Worm (Caenorhabditis elegans) whole organism, L4/young adult: ENCODE data around the gene ZK666.1.

Experiments
- W03F9.2 ChIP-seq: fragments of 150-350 bp; optimal IDR thresholded peaks from 2 replicates; lab custom pipeline; 2014; ENCODE audit warnings: missing biosample characterization, missing genetic modification characterization
- dao-5 ChIP-seq: sonication (generic microtip); optimal IDR thresholded peaks from 2 replicates; lab custom pipeline; 2016; ENCODE audit warnings: missing genotype, missing genetic modification characterization, moderate library complexity, missing compliant biosample characterization
- him-1 ChIP-seq: sonication (generic microtip); optimal IDR thresholded peaks from 2 replicates; lab custom pipeline; 2016; ENCODE audit warnings: missing genotype, missing genetic modification reagents, missing genetic modification characterization, missing compliant biosample characterization

ZK666.1 gene

DNA sequence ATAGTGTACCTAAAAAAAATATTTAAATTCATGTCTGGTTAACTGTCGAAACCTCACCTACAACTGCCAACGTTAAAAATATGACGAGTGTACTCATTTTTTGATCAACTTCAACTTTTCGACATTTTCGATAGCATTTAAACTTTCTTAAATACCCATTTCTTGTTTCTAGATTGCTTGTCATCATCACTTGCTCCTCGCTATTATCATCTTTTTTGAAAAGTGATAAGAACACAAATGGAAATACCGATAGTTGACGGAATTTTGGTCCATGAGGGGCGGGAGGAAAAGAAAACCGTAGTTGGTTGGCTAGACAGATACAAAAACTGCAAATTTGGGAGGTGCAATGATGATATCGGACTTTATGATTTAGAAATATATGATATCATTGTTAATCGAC lies 988 bp downstream of the ZK666.1 start, which contains the start of gene clec-143:
clec-143 (minus strand) TSS at position 139 of the 400 bp plus-strand sequence.
- no peak for TF ChIP-seq him-1
- TF ChIP-seq dao-5: no peak

DNA sequence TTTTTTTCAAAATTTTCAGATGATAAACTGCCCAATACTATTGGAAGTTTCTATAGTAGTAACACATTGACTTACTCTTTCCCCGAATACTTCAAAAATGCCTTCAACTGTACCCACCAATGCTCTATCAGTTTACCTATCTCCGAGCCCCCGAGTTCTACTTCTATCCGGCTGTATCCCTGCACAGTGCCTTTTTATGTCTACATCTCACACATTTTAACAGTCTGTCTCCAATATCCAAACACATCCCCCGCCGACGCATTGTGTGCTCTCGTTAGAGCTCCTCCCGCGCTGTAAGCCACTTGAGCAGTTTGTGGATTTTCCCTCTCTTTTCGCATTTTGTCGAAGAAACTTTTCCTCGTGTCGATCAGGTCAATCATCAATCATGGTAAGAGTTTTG lies 4.6 kb downstream of the ZK666.1 start, which contains the start of gene tnc-2:
tnc-2 (plus strand) TSS at position 301 of the 400 bp plus-strand sequence.
- no peak for TF ChIP-seq W03F9.2 (tag; lab: Kevin White, UChicago)
- TF ChIP-seq him-1: no peak
- TF ChIP-seq dao-5: no peak

DNA sequence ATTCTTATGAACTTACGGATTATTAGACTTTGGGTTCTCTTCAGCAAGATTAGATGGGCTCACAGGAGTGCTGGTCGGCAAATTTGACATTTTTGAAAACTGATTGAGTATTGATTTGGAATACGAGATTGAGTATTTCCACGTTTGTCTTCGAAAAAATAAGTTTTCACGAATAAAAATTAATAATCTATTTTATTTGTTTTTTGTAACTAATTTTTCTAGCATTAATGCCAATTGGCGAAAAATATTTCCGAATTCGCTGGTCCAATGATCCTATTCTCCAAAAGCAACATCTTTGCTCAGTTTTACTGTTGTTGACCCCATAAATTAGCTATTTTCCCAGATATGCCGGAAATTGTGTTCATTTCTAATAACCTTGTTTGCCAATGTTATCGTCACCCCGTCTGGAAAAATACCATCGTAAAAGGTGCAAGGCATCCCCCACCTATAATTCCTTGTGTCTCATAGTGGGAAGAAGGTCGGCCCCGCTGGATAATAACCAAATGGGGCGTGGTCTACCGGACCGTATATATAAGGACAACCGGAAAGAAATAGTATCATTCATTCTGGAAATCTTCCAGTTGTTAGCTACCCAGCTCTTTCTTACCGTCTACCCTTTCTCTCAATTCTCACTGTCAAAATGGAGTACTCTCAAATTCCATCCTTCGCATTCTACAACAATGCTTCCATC lies 6.8 kb downstream of the ZK666.1 start, which contains the start of the genes ZK673.6 and sdz-37:
ZK673.6 (minus strand) TSS at position 101 of the 691 bp plus-strand sequence.
sdz-37 (plus strand) TSS at position 641 of the 691 bp plus-strand sequence.
- TF ChIP-seq him-1 (no peak), W03F9.2 (tag; lab: Kevin White, UChicago) (no peak), dao-5 (no peak)

DNA sequence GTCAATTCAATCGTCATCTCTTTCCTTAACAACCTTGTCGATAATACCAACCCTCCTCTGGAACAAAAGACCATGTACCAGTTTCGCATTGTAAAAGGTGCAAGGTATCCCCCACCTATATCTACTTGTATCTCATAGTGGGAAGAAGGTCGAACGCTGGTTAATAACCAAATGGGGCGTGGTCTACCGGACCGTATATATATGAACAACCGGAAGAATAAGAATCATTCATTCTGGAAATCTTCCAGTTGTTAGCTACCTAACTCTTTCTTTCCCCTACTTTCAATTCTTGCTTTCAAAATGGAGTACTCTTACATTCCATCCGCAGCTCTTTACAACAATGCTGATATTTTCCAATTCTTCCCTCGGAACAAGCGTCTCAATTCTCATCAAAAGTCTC lies 9.9 kb downstream of the ZK666.1 start, which contains the start of gene ZK673.5:
ZK673.5 (plus strand) TSS at position 301 of the 400 bp plus-strand sequence.
- TF ChIP-seq him-1: no peak

DNA sequence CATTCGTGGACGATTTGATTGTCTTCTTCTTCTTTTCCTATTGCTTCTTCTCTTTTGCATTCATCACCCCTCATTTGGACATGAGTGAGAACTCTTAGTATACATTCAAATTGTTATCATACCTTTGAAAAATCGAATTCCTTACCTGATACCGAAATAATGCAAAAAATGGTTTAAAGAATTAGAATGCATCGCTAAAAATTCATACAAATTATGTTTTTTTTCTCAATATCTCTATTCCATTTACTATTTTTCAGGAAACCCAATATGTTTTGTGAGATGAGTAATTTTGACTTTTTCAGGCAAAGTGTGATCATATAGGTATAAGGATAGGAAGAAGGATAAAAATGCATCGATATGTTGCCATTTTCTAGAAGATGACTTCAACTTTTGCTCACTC lies 14.2 kb downstream of the ZK666.1 start, which contains the start of gene ZK673.11:
ZK673.11 (plus strand) TSS at position 301 of the 400 bp plus-strand sequence.
- TF ChIP-seq W03F9.2 (tag; lab: Kevin White, UChicago) (no peak), him-1 (no peak), dao-5 (no peak)

DNA sequence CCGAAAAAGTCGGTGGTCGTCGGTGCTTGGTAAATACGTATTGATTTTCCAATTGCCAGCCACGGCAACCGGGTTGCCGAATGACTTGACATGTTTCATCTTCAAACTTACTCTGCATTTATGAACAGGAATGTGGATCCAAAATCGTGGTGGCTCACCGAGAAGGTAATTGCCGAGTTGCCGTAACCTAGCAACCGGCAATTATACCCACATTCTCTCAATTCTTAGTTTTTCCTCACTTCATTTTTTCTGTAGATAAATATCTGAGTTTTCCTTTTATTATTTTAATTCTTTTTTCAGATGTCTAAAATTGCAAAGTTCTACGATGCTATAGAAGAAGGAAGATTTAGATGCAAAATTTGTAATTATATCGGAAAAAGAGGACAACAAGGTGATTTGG lies 18.5 kb downstream of the ZK666.1 start, which contains the start of gene ZK673.4:
ZK673.4 (plus strand) TSS at position 301 of the 400 bp plus-strand sequence.
- TF ChIP-seq him-1: no peak
- no peak for TF ChIP-seq W03F9.2 (tag; lab: Kevin White, UChicago)
- no peak for TF ChIP-seq dao-5

DNA sequence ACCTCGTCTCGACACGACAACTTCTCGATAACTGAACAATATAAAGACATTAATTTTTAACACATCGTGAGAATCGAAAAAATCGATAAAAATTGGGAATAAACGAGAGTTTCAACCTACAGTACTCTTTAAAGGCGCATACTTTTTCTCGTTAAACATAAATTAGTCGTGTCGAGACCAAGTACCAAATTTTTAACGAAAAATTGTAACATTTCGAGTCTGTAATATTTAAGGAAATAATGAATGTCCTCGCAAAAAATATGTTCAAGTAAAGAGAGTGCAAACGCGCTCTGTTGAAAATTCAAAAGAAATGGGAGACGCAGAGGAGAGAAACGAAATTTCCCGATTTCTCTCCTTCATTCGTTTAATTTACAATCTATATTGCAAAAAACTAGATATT lies 20.8 kb downstream of the ZK666.1 start:
- no peak for TF ChIP-seq dao-5
- no peak for TF ChIP-seq him-1
- no peak for TF ChIP-seq W03F9.2 (tag; lab: Kevin White, UChicago)

DNA sequence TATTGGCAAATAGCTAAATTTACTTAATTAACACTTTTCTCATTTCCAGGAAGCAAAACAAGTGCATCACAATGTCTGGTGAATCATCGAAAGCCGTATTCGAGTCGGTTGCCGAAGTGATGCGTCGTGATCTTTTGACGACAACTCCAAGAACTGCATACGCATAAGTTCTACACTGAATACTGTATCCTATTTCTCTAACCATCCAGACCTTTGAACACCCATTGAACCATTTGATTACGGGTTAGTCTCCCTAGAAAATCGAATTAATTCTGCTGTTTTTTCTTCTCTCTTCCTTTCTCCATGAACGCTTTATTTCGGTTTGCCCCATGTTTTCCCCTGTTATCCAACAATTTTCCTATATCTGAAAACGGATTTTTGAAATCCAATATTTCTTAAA lies 21.4 kb downstream of the ZK666.1 start, which contains the start of gene lin-56:
lin-56 (plus strand) TSS at position 301 of the 400 bp plus-strand sequence.
- TF ChIP-seq W03F9.2 (tag; lab: Kevin White, UChicago) (no peak), him-1 (no peak), dao-5 (no peak)

DNA sequence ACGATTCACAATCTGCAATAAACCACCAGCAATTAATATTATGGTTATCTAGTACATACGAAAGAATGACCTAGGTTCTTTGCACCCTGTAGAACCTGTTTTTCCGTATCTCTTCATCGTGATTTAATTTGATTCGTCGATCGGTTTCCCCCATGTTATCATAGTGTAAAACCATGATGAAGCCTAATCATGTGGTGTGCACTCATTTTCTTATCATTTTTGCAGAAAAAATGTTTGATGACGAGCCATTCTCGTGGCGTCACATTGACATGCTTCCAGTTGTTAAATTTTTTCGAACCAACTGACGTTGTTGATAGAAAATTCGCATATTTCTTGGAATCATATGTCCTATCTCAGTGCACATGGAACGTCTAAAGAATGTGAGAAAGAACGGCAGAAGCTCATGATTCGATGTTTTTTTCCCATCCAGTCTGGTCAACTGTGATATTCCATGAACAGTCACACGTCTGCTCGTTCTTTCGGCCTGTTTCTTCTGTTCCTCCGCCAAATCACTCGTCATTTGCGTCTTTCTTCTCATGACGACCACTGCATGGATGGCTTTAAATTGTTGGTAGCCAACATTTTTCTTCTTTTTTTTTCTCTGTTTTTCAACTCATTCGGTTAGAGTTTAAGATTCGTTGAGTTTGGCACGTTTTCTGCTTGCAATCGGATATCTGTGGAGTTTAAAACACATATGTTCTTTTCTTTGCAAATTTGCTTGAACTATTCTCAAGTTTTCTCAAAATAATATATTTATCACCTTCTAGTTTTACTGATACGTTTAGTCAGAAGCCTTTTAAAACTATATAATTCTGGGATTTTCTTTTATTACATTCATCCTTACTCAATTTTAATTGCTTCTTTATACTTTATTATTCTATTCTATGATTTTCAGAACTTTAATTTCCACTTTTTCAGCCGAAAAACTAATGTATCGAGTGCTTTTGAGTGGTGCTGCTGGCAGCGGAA lies 23.5 kb downstream of the ZK666.1 start, which contains the start of gene ZK673.2:
ZK673.2 (plus strand) TSS at position 919 of the 969 bp plus-strand sequence.
- TF ChIP-seq dao-5 (no peak), W03F9.2 (tag; lab: Kevin White, UChicago) (no peak), him-1 (no peak)

DNA sequence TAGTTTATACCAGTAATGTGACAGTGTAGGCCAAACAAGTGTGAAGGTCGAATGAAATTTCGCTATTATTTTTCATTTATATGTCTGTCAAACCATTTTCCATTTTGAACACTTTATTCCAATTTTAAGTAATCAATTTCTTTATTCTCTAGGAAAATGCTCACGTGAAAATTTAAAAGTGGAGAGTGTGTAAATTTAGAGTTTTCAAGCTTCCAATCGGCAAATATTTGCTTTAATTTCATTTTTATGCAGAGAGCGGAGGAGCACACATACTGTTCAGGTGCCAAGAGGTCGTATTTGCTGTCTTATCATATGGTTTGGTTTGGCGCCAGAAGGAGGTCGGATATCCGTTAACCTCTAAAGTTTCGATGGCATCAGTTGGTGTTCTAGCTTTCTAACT lies 24.3 kb downstream of the ZK666.1 start:
- TF ChIP-seq him-1 (no peak), dao-5 (no peak), W03F9.2 (tag; lab: Kevin White, UChicago) (no peak)

DNA sequence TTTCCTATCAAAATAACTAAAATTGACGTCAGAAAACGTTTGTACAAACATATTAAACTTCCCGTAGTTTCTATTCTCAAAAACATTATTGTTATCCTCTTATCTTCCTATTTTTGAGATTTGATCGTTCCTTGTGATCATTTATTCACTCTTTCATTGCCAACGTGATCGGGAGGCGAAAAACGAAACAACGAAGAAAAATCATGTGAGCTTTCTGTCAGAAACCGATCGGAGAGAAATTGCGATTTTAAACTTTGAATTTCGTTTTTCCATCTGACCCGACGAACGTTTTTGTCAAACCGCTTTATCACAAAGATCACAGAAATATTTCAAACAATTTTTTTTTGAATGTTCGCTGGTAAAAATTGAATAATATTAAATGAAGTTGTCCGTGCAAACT lies 24.8 kb downstream of the ZK666.1 start:
- TF ChIP-seq him-1 (no peak), W03F9.2 (tag; lab: Kevin White, UChicago) (peak; percentile 13)

DNA sequence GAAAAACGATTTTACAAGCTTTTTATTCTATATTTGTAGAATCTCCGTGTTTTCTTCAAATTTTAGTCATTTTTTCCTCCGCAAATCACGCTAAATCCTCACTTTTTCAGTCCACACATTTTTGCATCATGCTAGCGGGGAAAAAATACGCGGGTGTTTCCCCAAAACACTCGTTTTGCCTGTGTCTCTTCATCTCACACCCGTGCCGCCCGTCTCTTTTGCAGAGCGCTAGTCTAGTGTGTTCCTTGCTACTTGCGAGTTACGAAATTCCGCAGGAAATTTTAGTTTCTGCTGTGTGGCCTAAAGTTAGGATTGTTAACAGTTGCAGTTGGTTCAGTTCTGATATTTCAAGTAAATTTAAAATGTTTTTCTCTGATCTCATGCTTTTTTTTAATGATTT lies 25.4 kb downstream of the ZK666.1 start:
- no peak for TF ChIP-seq dao-5
- TF ChIP-seq W03F9.2 (tag; lab: Kevin White, UChicago): no peak
- TF ChIP-seq him-1: no peak

DNA sequence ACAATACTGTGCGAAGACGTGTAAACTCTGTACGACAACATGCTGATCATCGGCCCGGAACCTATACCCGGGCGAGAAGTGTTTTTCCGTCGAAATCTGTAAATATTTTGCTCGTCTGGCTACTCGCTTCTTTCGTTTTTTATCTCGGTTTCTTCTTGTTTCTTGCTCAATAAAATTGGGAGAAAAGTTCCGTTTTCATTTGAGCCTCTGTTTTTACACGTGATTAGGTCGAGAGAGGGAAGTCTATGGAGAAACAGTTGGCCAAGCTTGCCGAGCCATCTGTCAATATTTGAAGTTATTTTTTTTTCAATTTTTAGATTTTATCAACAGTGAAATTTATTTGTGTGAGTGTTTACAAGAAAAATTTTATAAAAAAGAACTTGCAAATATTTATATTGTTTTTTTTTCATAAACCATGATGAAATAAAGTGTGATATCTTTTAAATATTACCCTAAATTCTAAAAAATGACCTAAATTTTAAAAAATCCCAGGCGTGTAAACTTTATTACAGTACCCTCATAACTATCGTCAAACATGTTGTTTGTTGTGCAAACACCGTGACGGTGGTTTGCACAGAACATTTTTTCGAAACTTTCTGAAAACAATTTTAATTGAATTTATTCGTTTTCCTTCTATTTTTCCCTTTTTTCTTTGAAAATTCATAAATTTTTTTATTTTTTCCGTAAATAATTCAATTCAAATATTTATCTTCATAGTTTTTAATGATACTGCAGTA lies 26.0 kb downstream of the ZK666.1 start:
- TF ChIP-seq W03F9.2 (tag; lab: Kevin White, UChicago): no peak
- TF ChIP-seq dao-5: no peak
- no peak for TF ChIP-seq him-1

DNA sequence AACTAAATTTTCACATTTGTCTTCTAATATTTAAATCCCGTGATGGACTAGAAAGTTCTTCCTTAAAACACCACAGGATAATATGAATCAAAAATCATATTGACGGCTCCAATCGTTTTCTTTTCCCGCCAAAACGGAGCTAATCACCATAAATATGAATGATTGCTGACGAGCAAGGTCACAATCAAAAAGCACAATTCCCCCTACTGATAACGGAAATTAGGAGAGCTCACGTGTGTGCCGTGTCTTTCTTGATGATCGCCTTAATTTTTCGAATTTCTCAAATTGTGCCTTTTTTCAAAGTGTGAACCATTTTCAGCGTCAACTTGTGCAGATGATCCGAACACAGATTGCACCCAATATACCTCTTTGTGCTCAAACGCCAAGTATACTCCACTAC lies 27.2 kb downstream of the ZK666.1 start:
- TF ChIP-seq dao-5 (no peak), him-1 (no peak), W03F9.2 (tag; lab: Kevin White, UChicago) (no peak)
